Worm (Caenorhabditis elegans) whole organism, L4/young adult: Measurements from ENCODE around the gene nhr-173.

ENCODE experiments used
- W03F9.2 ChIP-seq: fragments of 150-350 bp; optimal IDR thresholded peaks from 2 replicates; lab custom pipeline; 2014; ENCODE audit warnings: missing biosample characterization, missing genetic modification characterization
- dao-5 ChIP-seq: sonication (generic microtip); optimal IDR thresholded peaks from 2 replicates; lab custom pipeline; 2016; ENCODE audit warnings: missing genotype, missing genetic modification characterization, moderate library complexity, missing compliant biosample characterization
- him-1 ChIP-seq: sonication (generic microtip); optimal IDR thresholded peaks from 2 replicates; lab custom pipeline; 2016; ENCODE audit warnings: missing genotype, missing genetic modification reagents, missing genetic modification characterization, missing compliant biosample characterization

nhr-173 gene

ce11 chrX:6655163-6655562 is at the start of gene nhr-173:
Gene nhr-173, plus strand, starts transcription at chrX:6655528.
- no peak for TF ChIP-seq dao-5 (tag; lab: Kevin White, UChicago)
- no peak for TF ChIP-seq W03F9.2 (tag; lab: Kevin White, UChicago)
- no peak for TF ChIP-seq him-1 (tag; lab: Kevin White, UChicago)

ce11 chrX:6606991-6607390 is 48.3 kb upstream of the nhr-173 start, which contains the start of gene cpr-6:
Gene cpr-6, plus strand, starts transcription at chrX:6607207.
- TF ChIP-seq W03F9.2 (tag; lab: Kevin White, UChicago), result no peak
- no peak for TF ChIP-seq dao-5 (tag; lab: Kevin White, UChicago)
- TF ChIP-seq him-1 (tag; lab: Kevin White, UChicago), result no peak

ce11 chrX:6607599-6607998 is 47.7 kb upstream of the nhr-173 start:
- TF ChIP-seq W03F9.2 (tag; lab: Kevin White, UChicago) (no peak), him-1 (tag; lab: Kevin White, UChicago) (no peak), dao-5 (tag; lab: Kevin White, UChicago) (no peak)

- no peak for TF ChIP-seq him-1 (tag; lab: Kevin White, UChicago)
Observed at ce11 chrX:6609251-6609650, 46.1 kb upstream of the nhr-173 start.

- TF ChIP-seq W03F9.2 (tag; lab: Kevin White, UChicago) (no peak), dao-5 (tag; lab: Kevin White, UChicago) (no peak), him-1 (tag; lab: Kevin White, UChicago) (no peak)
Observed at ce11 chrX:6609717-6610116, 45.6 kb upstream of the nhr-173 start, which contains the start of gene C25B8.8. Gene C25B8.8, plus strand, starts transcription at chrX:6610017.

- no peak for TF ChIP-seq W03F9.2 (tag; lab: Kevin White, UChicago)
- TF ChIP-seq him-1 (tag; lab: Kevin White, UChicago), result no peak
- no peak for TF ChIP-seq dao-5 (tag; lab: Kevin White, UChicago)
Observed at ce11 chrX:6613537-6613936, 41.8 kb upstream of the nhr-173 start.

- TF ChIP-seq him-1 (tag; lab: Kevin White, UChicago) (no peak), W03F9.2 (tag; lab: Kevin White, UChicago) (no peak), dao-5 (tag; lab: Kevin White, UChicago) (no peak)
Observed at ce11 chrX:6617622-6618021, 37.7 kb upstream of the nhr-173 start.

- TF ChIP-seq W03F9.2 (tag; lab: Kevin White, UChicago) (no peak), him-1 (tag; lab: Kevin White, UChicago) (no peak), dao-5 (tag; lab: Kevin White, UChicago) (no peak)
Observed at ce11 chrX:6618712-6619111, 36.6 kb upstream of the nhr-173 start, which contains the start of gene kqt-1. Gene kqt-1, plus strand, starts transcription at chrX:6619012.

- no peak for TF ChIP-seq dao-5 (tag; lab: Kevin White, UChicago)
- no peak for TF ChIP-seq him-1 (tag; lab: Kevin White, UChicago)
- no peak for TF ChIP-seq W03F9.2 (tag; lab: Kevin White, UChicago)
Observed at ce11 chrX:6622552-6623236, 32.6 kb upstream of the nhr-173 start, which contains the start of gene clec-266. Gene clec-266, minus strand, starts transcription at chrX:6622915.

ce11 chrX:6625275-6625674 is 30.1 kb upstream of the nhr-173 start:
- TF ChIP-seq dao-5 (tag; lab: Kevin White, UChicago) (no peak), W03F9.2 (tag; lab: Kevin White, UChicago) (no peak), him-1 (tag; lab: Kevin White, UChicago) (no peak)

- TF ChIP-seq him-1 (tag; lab: Kevin White, UChicago) (no peak), W03F9.2 (tag; lab: Kevin White, UChicago) (no peak), dao-5 (tag; lab: Kevin White, UChicago) (no peak)
Observed at ce11 chrX:6630645-6631044, 24.7 kb upstream of the nhr-173 start.

- TF ChIP-seq him-1 (tag; lab: Kevin White, UChicago), result no peak
- no peak for TF ChIP-seq dao-5 (tag; lab: Kevin White, UChicago)
- no peak for TF ChIP-seq W03F9.2 (tag; lab: Kevin White, UChicago)
Observed at ce11 chrX:6631437-6631836, 23.9 kb upstream of the nhr-173 start, which contains the start of gene aexr-2. Gene aexr-2, minus strand, starts transcription at chrX:6631537.

- TF ChIP-seq W03F9.2 (tag; lab: Kevin White, UChicago) (no peak), dao-5 (tag; lab: Kevin White, UChicago) (no peak), him-1 (tag; lab: Kevin White, UChicago) (no peak)
Observed at ce11 chrX:6635173-6635572, 20.2 kb upstream of the nhr-173 start, which contains the start of gene aexr-1. Gene aexr-1, minus strand, starts transcription at chrX:6635273.

- no peak for TF ChIP-seq W03F9.2 (tag; lab: Kevin White, UChicago)
Observed at ce11 chrX:6637933-6638332, 17.4 kb upstream of the nhr-173 start.
